Worm (Caenorhabditis elegans) whole organism, L3 larva: Measurements from ENCODE around the gene C54E10.6.

Experiments used
- ZK546.5 ChIP-seq: sonication (generic microtip); optimal IDR thresholded peaks from 2 replicates; lab custom pipeline; 2017; ENCODE audit warnings: missing biosample characterization, missing genetic modification characterization
- elt-2 ChIP-seq: sonication (generic microtip); optimal IDR thresholded peaks from 2 replicates; lab custom pipeline; 2016; ENCODE audit warnings: missing genetic modification reagents, mild to moderate bottlenecking, missing genetic modification characterization, missing compliant biosample characterization
- fkh-10 ChIP-seq: sonication (generic microtip); optimal IDR thresholded peaks from 2 replicates; lab custom pipeline; 2017; ENCODE audit warnings: missing biosample characterization, missing genetic modification reagents, missing genetic modification characterization
- lin-15B ChIP-seq: fragments of 150-350 bp; optimal IDR thresholded peaks from 2 replicates; lab custom pipeline; 2014; ENCODE audit warnings: missing biosample characterization, missing genetic modification characterization
- nhr-11 ChIP-seq: fragments of 150-350 bp; optimal IDR thresholded peaks from 2 replicates; lab custom pipeline; 2014; ENCODE audit warnings: missing biosample characterization, missing genetic modification characterization
- nhr-28 ChIP-seq: fragments of 150-350 bp; optimal IDR thresholded peaks from 2 replicates; lab custom pipeline; 2014; ENCODE audit warnings: missing biosample characterization, missing genetic modification characterization
- pqm-1 ChIP-seq: fragments of 150-350 bp; optimal IDR thresholded peaks from 2 replicates; lab custom pipeline; 2017; ENCODE audit warnings: missing biosample characterization, missing genetic modification characterization, inconsistent platforms
- unc-62 ChIP-seq: fragments of 150-350 bp; sonication (generic microtip); optimal IDR thresholded peaks from 4 replicates; lab custom pipeline; 2014; ENCODE audit warnings: missing biosample characterization, missing genetic modification reagents, missing genetic modification characterization
- ztf-11 ChIP-seq: fragments of 150-350 bp; optimal IDR thresholded peaks from 2 replicates; lab custom pipeline; 2014; ENCODE audit warnings: missing biosample characterization, missing genetic modification characterization

DNA sequence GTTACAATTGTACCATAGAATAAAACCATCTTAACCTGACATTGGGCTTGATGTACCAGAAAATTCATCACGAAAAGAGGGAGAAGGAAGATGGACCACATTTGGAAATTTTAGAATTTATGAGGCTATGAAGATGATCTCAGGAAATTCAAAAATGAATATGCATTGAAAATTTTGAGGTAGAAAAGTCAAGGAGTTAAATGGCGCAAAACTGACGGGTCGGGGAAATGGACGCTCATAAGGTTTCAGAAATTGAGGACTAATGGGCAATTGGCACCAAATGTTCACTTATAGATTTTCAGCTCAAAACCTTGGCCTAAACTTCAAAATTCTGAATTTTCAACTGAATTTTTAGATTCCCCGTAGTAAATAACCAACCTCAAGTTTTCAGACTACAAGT lies 37.9 kb downstream of the C54E10.6 start, which contains the start of gene clec-255:
- no peak for TF ChIP-seq nhr-28 (tag; lab: Kevin White, UChicago)
- no peak for TF ChIP-seq lin-15B (tag; lab: Kevin White, UChicago)
- no peak for TF ChIP-seq ZK546.5 (tag; lab: Kevin White, UChicago)
- TF ChIP-seq unc-62: no peak
- TF ChIP-seq fkh-10 (GFP tag; lab: Kevin White, UChicago): no peak
- no peak for TF ChIP-seq pqm-1 (tag; lab: Kevin White, UChicago)
- no peak for TF ChIP-seq ztf-11
- TF ChIP-seq elt-2 (tag; lab: Kevin White, UChicago): no peak
- TF ChIP-seq nhr-11 (tag; lab: Kevin White, UChicago): no peak
